Worm (Caenorhabditis elegans) whole organism, late embryonic: ENCODE data around the gene gstk-2.

Experiments
- ceh-6 ChIP-seq: fragments of 200-800 bp; sonication (Bioruptor generic); optimal IDR thresholded peaks from 2 replicates; lab custom pipeline; 2018; ENCODE audit warnings: mild to moderate bottlenecking, missing genetic modification characterization, missing compliant biosample characterization
- fkh-10 ChIP-seq: fragments of 150-350 bp; optimal IDR thresholded peaks from 2 replicates; lab custom pipeline; 2014; ENCODE audit warnings: missing biosample characterization, missing genetic modification reagents, missing genetic modification characterization

ce11 chrIV:7230198-7230597, 11.9 kb downstream of the gstk-2 start, which contains the start of gene cap-1:
- TF ChIP-seq fkh-10 (GFP tag; lab: Kevin White, UChicago) (no peak), ceh-6 (GFP tag; lab: Kevin White, UChicago) (no peak)
